Fruit fly (Drosophila melanogaster): ENCODE measurements around the gene Kah.

dm6 chr3L:621097-621967, 32.3 kb upstream of the Kah start:
- TF ChIP-seq h (optimal IDR thresholded peaks at IDR 0.05), result no peak
- TF ChIP-seq psq (optimal IDR thresholded peaks at IDR 0.05), result no peak
- TF ChIP-seq Myc (optimal IDR thresholded peaks at IDR 0.05), result no peak
- TF ChIP-seq ttk (optimal IDR thresholded peaks at IDR 0.05), result no peak
- TF ChIP-seq Sin3A (optimal IDR thresholded peaks at IDR 0.05), result no peak

All from Kc167 (cell line).